Fruit fly (Drosophila melanogaster): ENCODE results near the gene Bdbt.

Bdbt gene

DNA sequence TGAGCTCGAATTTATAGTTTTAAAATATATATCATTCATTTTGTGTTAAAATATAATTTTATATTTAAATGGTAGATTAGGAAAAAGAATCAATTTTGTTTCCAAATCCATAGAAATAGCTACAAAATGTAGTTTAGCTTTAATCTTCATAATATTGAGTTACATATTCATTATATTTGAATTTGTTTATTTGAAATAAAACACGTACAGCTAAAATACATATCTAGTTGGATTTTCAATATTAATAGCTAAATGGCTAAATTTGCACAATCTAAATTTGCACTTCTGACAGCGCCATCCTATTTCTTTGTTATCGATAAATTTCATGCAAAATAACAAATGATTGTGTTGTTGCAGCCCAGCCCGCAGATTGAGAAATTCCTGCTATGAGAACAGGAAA, 15.3 kb upstream of the Bdbt start, which contains the start of gene Usp8 (continued):
- TF ChIP-seq CG1603 (tag; optimal IDR thresholded peaks at IDR 0.05) (peak; percentile 44), Xrp1 (GFP tag; IDR thresholded peaks at IDR 0.05) (no peak), CG18764 (GFP tag; optimal IDR thresholded peaks at IDR 0.05) (peak; percentile 39), slbo (GFP tag; IDR thresholded peaks at IDR 0.05) (peak; percentile 39; the same call in 1 of the 2 replicates), YL-1 (GFP tag; optimal IDR thresholded peaks at IDR 0.05) (peak; percentile 20), phol (tag; optimal IDR thresholded peaks at IDR 0.05) (peak; percentile 68), E2f1 (GFP tag; IDR thresholded peaks at IDR 0.05) (no peak), CG2120 (GFP tag; optimal IDR thresholded peaks at IDR 0.05) (peak; percentile 33), sug (tag; optimal IDR thresholded peaks at IDR 0.05) (peak; percentile 49), ase (GFP tag; IDR thresholded peaks at IDR 0.05) (0 out of 3 replicates have a peak, but pooled peaks have one; percentile 10), CG34422 (GFP tag; IDR thresholded peaks at IDR 0.05) (no peak), E2f2 (GFP tag; IDR thresholded peaks at IDR 0.05) (peak; percentile 14; the same call in 1 of the 2 replicates), lmd (GFP tag; IDR thresholded peaks at IDR 0.05) (no peak), wor (GFP tag; IDR thresholded peaks at IDR 0.05) (no peak), Nf-YC (tag; optimal IDR thresholded peaks at IDR 0.05) (peak; percentile 54), Hr3 (GFP tag; optimal IDR thresholded peaks at IDR 0.05) (peak; percentile 29), nmo (GFP tag; optimal IDR thresholded peaks at IDR 0.05) (peak; percentile 65), CG13775 (GFP tag; optimal IDR thresholded peaks at IDR 0.05) (peak; percentile 62), tin (GFP tag; optimal IDR thresholded peaks at IDR 0.05) (no peak), CG4707 (GFP tag; optimal IDR thresholded peaks at IDR 0.05) (no peak), CG17829 (tag; optimal IDR thresholded peaks at IDR 0.05) (peak; percentile 23), CG1832 (GFP tag; optimal IDR thresholded peaks at IDR 0.05) (no peak), stwl (tag; optimal IDR thresholded peaks at IDR 0.05) (peak; percentile 17), Dek (tag; optimal IDR thresholded peaks at IDR 0.05) (peak; percentile 45), CG12299 (tag; optimal IDR thresholded peaks at IDR 0.05) (no peak), knrl (GFP tag; IDR thresholded peaks at IDR 0.05; ENCODE audit: partially characterized antibody) (no peak), CG15601 (tag; optimal IDR thresholded peaks at IDR 0.05) (peak; percentile 1), Sry-β (GFP tag; optimal IDR thresholded peaks at IDR 0.05) (peak; percentile 95), CG9817 (tag; optimal IDR thresholded peaks at IDR 0.05) (peak; percentile 24), CG2712 (tag; optimal IDR thresholded peaks at IDR 0.05) (peak; percentile 66), zen (tag; optimal IDR thresholded peaks at IDR 0.05) (peak; percentile 26), CG4360 (GFP tag; IDR thresholded peaks at IDR 0.05) (no peak), Rfx (GFP tag; IDR thresholded peaks at IDR 0.05) (peak; percentile 33; the same call in 1 of the 2 replicates), kay (GFP tag; optimal IDR thresholded peaks at IDR 0.05) (no peak), CG13424 (tag; optimal IDR thresholded peaks at IDR 0.05) (peak; percentile 62), unc-4 (GFP tag; IDR thresholded peaks at IDR 0.05; ENCODE audit: partially characterized antibody) (no peak), HLH4C (GFP tag; IDR thresholded peaks at IDR 0.05; ENCODE audit: partially characterized antibody) (0 out of 3 replicates have a peak, but pooled peaks have one; percentile 47), CG30403 (GFP tag; optimal IDR thresholded peaks at IDR 0.05) (peak; percentile 65), Hr78 (GFP tag; optimal IDR thresholded peaks at IDR 0.05) (no peak), row (GFP tag; IDR thresholded peaks at IDR 0.05) (peak; percentile 80), CG15011 (GFP tag; optimal IDR thresholded peaks at IDR 0.05) (no peak), CoRest (tag; optimal IDR thresholded peaks at IDR 0.05) (peak; percentile 68), Oli (tag; optimal IDR thresholded peaks at IDR 0.05) (peak; percentile 11), Mes4 (GFP tag; optimal IDR thresholded peaks at IDR 0.05) (no peak), gcm (GFP tag; optimal IDR thresholded peaks at IDR 0.05) (peak; percentile 23), CG11398 (GFP tag; optimal IDR thresholded peaks at IDR 0.05) (no peak), dmrt11E (tag; optimal IDR thresholded peaks at IDR 0.05) (peak; percentile 29), CG18619 (GFP tag; optimal IDR thresholded peaks at IDR 0.05) (peak; percentile 8), Med (GFP tag) (peak; percentile 33), CG14710 (tag; optimal IDR thresholded peaks at IDR 0.05) (peak; percentile 61)
